Fruit fly (Drosophila melanogaster) whole organism, embryonic: Measurements from ENCODE around the gene Agpat3.
A peak's percentile ranks its signal among the peaks of the same experiment; 100 is the strongest.

Experiments used
- Adf1 ChIP-seq: fragments of 200-800 bp; sonication (Bioruptor generic); IDR thresholded peaks from 2 replicates; pipeline ENCODE4 v1.3.6; 2022; ENCODE audit warnings: missing biosample characterization, missing genetic modification characterization
- Aef1 ChIP-seq: fragments of 200-800 bp; sonication (Bioruptor generic); IDR thresholded peaks from 3 replicates; pipeline ENCODE4 v1.3.6; 2022; ENCODE audit warnings: missing biosample characterization, missing genetic modification characterization
- Atf3 ChIP-seq: fragments of 200-800 bp; sonication (Bioruptor generic); optimal IDR thresholded peaks from 3 replicates; lab custom pipeline; 2016; ENCODE audit warnings: missing biosample characterization, missing genetic modification characterization
- BtbVII ChIP-seq: fragments of 200-800 bp; sonication (Bioruptor generic); optimal IDR thresholded peaks from 3 replicates; lab custom pipeline; 2017; ENCODE audit warnings: missing biosample characterization, mild to moderate bottlenecking, missing genetic modification characterization
- CG10431 ChIP-seq: fragments of 200-800 bp; sonication (Bioruptor generic); optimal IDR thresholded peaks from 3 replicates; lab custom pipeline; 2018; ENCODE audit warnings: missing biosample characterization, mild to moderate bottlenecking, missing genetic modification characterization
- CG13894 ChIP-seq: fragments of 200-800 bp; sonication (Bioruptor generic); optimal IDR thresholded peaks from 3 replicates; lab custom pipeline; 2018; ENCODE audit warnings: missing biosample characterization, mild to moderate bottlenecking, missing genetic modification characterization, moderate library complexity
- CG14014 ChIP-seq: fragments of 200-800 bp; sonication (Bioruptor generic); IDR thresholded peaks from 2 replicates; pipeline ENCODE4 v1.3.6; 2022; ENCODE audit warnings: missing biosample characterization, missing genetic modification characterization
- CG14441 ChIP-seq: fragments of 200-800 bp; sonication (Bioruptor generic); IDR thresholded peaks from 2 replicates; pipeline ENCODE4 v1.3.6; 2022; ENCODE audit warnings: missing biosample characterization, missing genetic modification characterization
- CG14860 ChIP-seq: fragments of 200-800 bp; sonication (Bioruptor generic); IDR thresholded peaks from 3 replicates; pipeline ENCODE4 v1.3.6; 2022; ENCODE audit warnings: missing biosample characterization, missing genetic modification characterization; ENCODE audit not compliant: partially characterized antibody
- CG14965 ChIP-seq: fragments of 200-800 bp; sonication (Bioruptor generic); optimal IDR thresholded peaks from 2 replicates; lab custom pipeline; 2016; ENCODE audit warnings: missing biosample characterization, missing genetic modification characterization, borderline replicate concordance
- CG17328 ChIP-seq: fragments of 200-800 bp; sonication (Bioruptor generic); IDR thresholded peaks from 2 replicates; pipeline ENCODE4 v1.3.6; 2022; ENCODE audit warnings: missing biosample characterization, missing genetic modification characterization
- CG18476 ChIP-seq: fragments of 200-800 bp; sonication (Bioruptor generic); optimal IDR thresholded peaks from 2 replicates; lab custom pipeline; 2016; ENCODE audit warnings: missing biosample characterization, mild to moderate bottlenecking, missing genetic modification characterization
- CG2678 ChIP-seq: fragments of 200-800 bp; sonication (Bioruptor generic); optimal IDR thresholded peaks from 3 replicates; lab custom pipeline; 2019; ENCODE audit warnings: missing biosample characterization, mild to moderate bottlenecking, missing genetic modification characterization, moderate library complexity
- CG33557 ChIP-seq: fragments of 200-800 bp; sonication (Bioruptor generic); optimal IDR thresholded peaks from 2 replicates; lab custom pipeline; 2019; ENCODE audit warnings: missing biosample characterization, mild to moderate bottlenecking, missing genetic modification characterization, moderate library complexity
- CG34376 ChIP-seq: fragments of 200-800 bp; sonication (Bioruptor generic); optimal IDR thresholded peaks from 2 replicates; lab custom pipeline; 2018; ENCODE audit warnings: missing biosample characterization, mild to moderate bottlenecking, missing genetic modification characterization
- CG4730 ChIP-seq: fragments of 200-800 bp; sonication (Bioruptor generic); IDR thresholded peaks from 2 replicates; pipeline ENCODE4 v1.3.6; 2022; ENCODE audit warnings: missing biosample characterization, missing genetic modification characterization
- CG6175 ChIP-seq: fragments of 200-800 bp; sonication (Bioruptor generic); IDR thresholded peaks from 3 replicates; pipeline ENCODE4 v1.3.6; 2022; ENCODE audit warnings: missing biosample characterization, missing genetic modification characterization
- CG6654 ChIP-seq: fragments of 200-800 bp; sonication (Bioruptor generic); optimal IDR thresholded peaks from 2 replicates; lab custom pipeline; 2017; ENCODE audit warnings: missing biosample characterization, mild to moderate bottlenecking, missing genetic modification characterization
- CG9876 ChIP-seq: fragments of 200-800 bp; sonication (Bioruptor generic); optimal IDR thresholded peaks from 2 replicates; lab custom pipeline; 2016; ENCODE audit warnings: missing biosample characterization, missing genetic modification characterization
- Doc2 ChIP-seq: fragments of 200-800 bp; sonication (Bioruptor generic); IDR thresholded peaks from 2 replicates; pipeline ENCODE4 v1.3.6; 2022; ENCODE audit warnings: missing biosample characterization, missing genetic modification characterization
- E2f1 ChIP-seq: fragments of 200-800 bp; sonication (Bioruptor generic); IDR thresholded peaks from 2 replicates; pipeline ENCODE4 v1.3.6; 2022; ENCODE audit warnings: missing biosample characterization, missing genetic modification characterization
- Ets65A ChIP-seq: fragments of 200-800 bp; sonication (Bioruptor generic); peaks from one replicate; lab custom pipeline; 2016; ENCODE audit warnings: missing biosample characterization, missing genetic modification characterization
- Hey ChIP-seq: fragments of 200-800 bp; sonication (Bioruptor generic); optimal IDR thresholded peaks from 3 replicates; lab custom pipeline; 2018; ENCODE audit warnings: missing biosample characterization, mild to moderate bottlenecking, missing genetic modification characterization
- Hr78 ChIP-seq, 2 experiments: fragments of 200-800 bp in 1 of 2; fragments of >200 bp in 1 of 2; sonication (Bioruptor generic) in 1 of 2; optimal IDR thresholded peaks; 2 replicates each; lab custom pipeline; 2017 to 2019; ENCODE audit warnings: missing biosample characterization in 2 of 2, missing genetic modification characterization in 2 of 2, mild to moderate bottlenecking in 1 of 2, moderate library complexity in 1 of 2
- Jarid2 ChIP-seq: fragments of 200-800 bp; sonication (Bioruptor generic); optimal IDR thresholded peaks from 3 replicates; lab custom pipeline; 2017; ENCODE audit warnings: mild to moderate bottlenecking, missing biosample characterization, missing genetic modification reagents, missing genetic modification characterization
- Kr ChIP-seq: fragments of 200-800 bp; sonication (Bioruptor generic); optimal IDR thresholded peaks from 2 replicates; lab custom pipeline; 2017; ENCODE audit warnings: missing biosample characterization, mild to moderate bottlenecking, missing genetic modification characterization
- Med ChIP-seq: fragments of 200-800 bp; sonication (Bioruptor generic); peaks from one replicate; lab custom pipeline; 2016; ENCODE audit warnings: missing biosample characterization, missing genetic modification characterization, mild to moderate bottlenecking, inconsistent platforms, moderate library complexity
- Myb ChIP-seq: fragments of 200-800 bp; sonication (Bioruptor generic); optimal IDR thresholded peaks from 2 replicates; lab custom pipeline; 2016; ENCODE audit warnings: missing biosample characterization, missing genetic modification characterization
- Neu2 ChIP-seq: fragments of 200-800 bp; sonication (Bioruptor generic); optimal IDR thresholded peaks from 3 replicates; lab custom pipeline; 2016; ENCODE audit warnings: missing biosample characterization, missing genetic modification characterization, borderline replicate concordance
- Nf-YA ChIP-seq: fragments of 200-800 bp; sonication (Bioruptor generic); IDR thresholded peaks from 2 replicates; pipeline ENCODE4 v1.3.6; 2022; ENCODE audit warnings: missing biosample characterization, missing genetic modification characterization
- Spps ChIP-seq: fragments of 200-800 bp; sonication (Bioruptor generic); optimal IDR thresholded peaks from 2 replicates; lab custom pipeline; 2018; ENCODE audit warnings: missing biosample characterization, mild to moderate bottlenecking, missing genetic modification characterization
- bbx ChIP-seq: fragments of 200-800 bp; sonication (Bioruptor generic); IDR thresholded peaks from 2 replicates; pipeline ENCODE4 v1.3.6; 2022; ENCODE audit warnings: missing biosample characterization, missing genetic modification characterization; ENCODE audit not compliant: partially characterized antibody
- crol ChIP-seq: fragments of 200-800 bp; sonication (Bioruptor generic); IDR thresholded peaks from 2 replicates; pipeline ENCODE4 v1.3.6; 2022; ENCODE audit warnings: missing biosample characterization, missing genetic modification characterization
- dan ChIP-seq: fragments of 200-800 bp; sonication (Bioruptor generic); IDR thresholded peaks from 2 replicates; pipeline ENCODE4 v1.3.6; 2022; ENCODE audit warnings: missing biosample characterization, missing genetic modification characterization
- danr ChIP-seq: fragments of 200-800 bp; sonication (Bioruptor generic); IDR thresholded peaks from 2 replicates; pipeline ENCODE4 v1.3.6; 2022; ENCODE audit warnings: missing biosample characterization, missing genetic modification characterization
- fd102C ChIP-seq: fragments of 200-800 bp; sonication (Bioruptor generic); optimal IDR thresholded peaks from 2 replicates; lab custom pipeline; 2018; ENCODE audit warnings: missing biosample characterization, mild to moderate bottlenecking, missing genetic modification characterization, moderate library complexity
- ind ChIP-seq: fragments of 200-800 bp; sonication (Bioruptor generic); optimal IDR thresholded peaks from 3 replicates; lab custom pipeline; 2016; ENCODE audit warnings: missing biosample characterization, missing genetic modification characterization
- jing ChIP-seq: fragments of 200-800 bp; sonication (Bioruptor generic); optimal IDR thresholded peaks from 2 replicates; lab custom pipeline; 2018; ENCODE audit warnings: missing biosample characterization, mild to moderate bottlenecking, missing genetic modification characterization
- ken ChIP-seq: fragments of 200-800 bp; sonication (Bioruptor generic); IDR thresholded peaks from 3 replicates; pipeline ENCODE4 v1.3.6; 2022; ENCODE audit warnings: missing biosample characterization, missing genetic modification characterization
- maf-S ChIP-seq: fragments of 200-800 bp; sonication (Bioruptor generic); optimal IDR thresholded peaks from 2 replicates; lab custom pipeline; 2016; ENCODE audit warnings: missing biosample characterization, missing genetic modification characterization
- nmo ChIP-seq: fragments of 200-800 bp; sonication (Bioruptor generic); optimal IDR thresholded peaks from 2 replicates; lab custom pipeline; 2018; ENCODE audit warnings: missing biosample characterization, mild to moderate bottlenecking, missing genetic modification characterization, moderate library complexity
- peb ChIP-seq: fragments of 200-800 bp; sonication (Bioruptor generic); IDR thresholded peaks from 2 replicates; pipeline ENCODE4 v1.3.6; 2022; ENCODE audit warnings: missing biosample characterization, missing genetic modification characterization
- phol ChIP-seq: fragments of 200-800 bp; sonication (Bioruptor generic); optimal IDR thresholded peaks from 3 replicates; lab custom pipeline; 2018; ENCODE audit warnings: missing biosample characterization, mild to moderate bottlenecking, missing genetic modification characterization, moderate library complexity
- prd ChIP-seq, 3 experiments: fragments of >200 bp in 2 of 3; fragments of 200-800 bp in 1 of 3; sonication (Bioruptor generic) in 1 of 3; optimal IDR thresholded peaks in 2 of 3; IDR thresholded peaks in 1 of 3; 2 replicates in 2 of 3; 3 replicates in 1 of 3; pipeline versions ENCODE4 v1.3.6 to Lab custom; 2017 to 2022; ENCODE audit warnings: missing biosample characterization in 1 of 3, missing genetic modification characterization in 1 of 3
- pzg ChIP-seq: fragments of 200-800 bp; sonication (Bioruptor generic); optimal IDR thresholded peaks from 3 replicates; lab custom pipeline; 2018; ENCODE audit warnings: missing biosample characterization, mild to moderate bottlenecking, missing genetic modification characterization, moderate library complexity
- sd ChIP-seq: fragments of 200-800 bp; sonication (Bioruptor generic); optimal IDR thresholded peaks from 3 replicates; lab custom pipeline; 2018; ENCODE audit warnings: missing biosample characterization, mild to moderate bottlenecking, missing genetic modification characterization, moderate library complexity
- twi ChIP-seq: fragments of 200-800 bp; optimal IDR thresholded peaks from 2 replicates; lab custom pipeline; 2019; ENCODE audit warnings: missing biosample characterization, mild to moderate bottlenecking, missing genetic modification characterization, moderate library complexity
- zen2 ChIP-seq: fragments of 200-800 bp; sonication (Bioruptor generic); IDR thresholded peaks from 3 replicates; pipeline ENCODE4 v1.3.6; 2022; ENCODE audit warnings: missing biosample characterization, missing genetic modification characterization; ENCODE audit not compliant: partially characterized antibody

The Agpat3 gene

DNA sequence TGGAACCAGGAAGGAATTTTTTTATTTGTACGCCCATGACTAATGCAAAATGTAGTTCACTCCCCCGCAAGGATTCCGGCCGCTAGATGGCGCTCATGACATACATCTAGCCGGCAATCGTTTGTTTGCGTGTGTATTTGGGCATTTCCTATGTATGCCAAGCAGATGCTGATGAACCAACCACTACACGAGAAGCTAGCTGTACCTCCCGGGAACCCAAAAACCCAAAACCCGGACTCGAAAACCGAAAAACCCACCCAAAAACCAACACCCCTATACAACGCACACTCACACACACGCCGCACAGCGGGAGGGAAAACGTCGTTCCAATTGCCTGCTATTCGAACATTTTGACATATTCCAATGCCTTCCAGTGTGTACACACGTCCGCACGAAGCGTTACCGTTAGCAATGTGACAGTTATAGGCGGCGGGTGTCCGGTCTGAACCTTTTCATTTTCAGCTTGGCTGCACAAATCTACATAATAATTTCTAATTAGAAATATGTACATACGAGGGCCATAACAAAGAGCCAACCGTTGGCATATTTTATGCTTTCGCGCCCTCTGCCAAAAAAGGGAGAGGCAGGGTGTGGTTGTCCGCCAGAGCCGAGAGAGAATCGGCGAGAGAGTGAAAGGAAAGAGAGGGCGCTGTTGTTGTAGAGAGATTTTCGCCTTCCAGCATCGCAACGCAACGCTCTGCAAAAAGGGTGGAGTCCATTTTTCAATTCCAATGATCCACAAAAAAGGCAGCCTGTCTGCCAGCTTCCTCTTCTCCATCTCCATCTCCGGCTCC is 22.3 kb upstream of the Agpat3 start (continued):
- TF ChIP-seq sd (tag; lab: Kevin White, UChicago) (peak; percentile 36), Myb (no peak), CG4730 (GFP tag; lab: Robert Waterston, UW) (no peak), crol (peak; percentile 25; the same call in 1 of the 2 replicates), E2f1 (GFP tag; lab: Robert Waterston, UW) (no peak), dan (GFP tag; lab: Robert Waterston, UW) (no peak), Spps (tag; lab: Kevin White, UChicago) (no peak), twi (peak; percentile 90), Nf-YA (no peak), ken (GFP tag; lab: Robert Waterston, UW) (no peak), danr (GFP tag; lab: Robert Waterston, UW) (no peak), CG13894 (tag; lab: Kevin White, UChicago) (peak; percentile 93), Kr (GFP tag; lab: Kevin White, UChicago) (peak; percentile 1), CG34376 (GFP tag; lab: Kevin White, UChicago) (no peak), Hr78 (GFP tag; optimal IDR thresholded peaks at IDR 0.05; lab: Kevin White, UChicago) (no peak), CG14965 (GFP tag; lab: Kevin White, UChicago) (peak; percentile 83), CG2678 (tag; lab: Kevin White, UChicago) (no peak), CG14014 (GFP tag; lab: Robert Waterston, UW) (no peak), nmo (GFP tag; lab: Kevin White, UChicago) (no peak), prd (optimal IDR thresholded peaks at IDR 0.05; lab: Kevin White, UChicago) (no peak), prd (GFP tag; IDR thresholded peaks at IDR 0.05; lab: Robert Waterston, UW) (peak; percentile 8; the same call in 1 of the 3 replicates), CG18476 (GFP tag; lab: Kevin White, UChicago) (no peak), jing (GFP tag; lab: Kevin White, UChicago) (no peak), CG6175 (GFP tag; lab: Robert Waterston, UW) (no peak), Neu2 (no peak), Atf3 (GFP tag; lab: Kevin White, UChicago) (no peak), Hey (tag; lab: Kevin White, UChicago) (peak; percentile 68), BtbVII (GFP tag; lab: Kevin White, UChicago) (no peak), ind (GFP tag; lab: Kevin White, UChicago) (no peak), phol (peak; percentile 3), CG6654 (GFP tag; lab: Kevin White, UChicago) (no peak), CG10431 (GFP tag; lab: Kevin White, UChicago) (no peak), Aef1 (GFP tag; lab: Robert Waterston, UW) (no peak), peb (GFP tag; lab: Robert Waterston, UW) (no peak), Ets65A (GFP tag; lab: Kevin White, UChicago) (peak; percentile 18), CG9876 (no peak), maf-S (GFP tag; lab: Kevin White, UChicago) (no peak), Adf1 (GFP tag; lab: Robert Waterston, UW) (no peak), pzg (GFP tag; lab: Kevin White, UChicago) (no peak), fd102C (GFP tag; lab: Kevin White, UChicago) (no peak), CG14860 (GFP tag; lab: Robert Waterston, UW) (no peak), CG33557 (GFP tag; lab: Kevin White, UChicago) (peak; percentile 2), CG17328 (GFP tag; lab: Robert Waterston, UW) (0 out of 2 replicates have a peak, but pooled peaks have one; percentile 11), CG14441 (GFP tag; lab: Robert Waterston, UW) (no peak), Doc2 (no peak), bbx (GFP tag; lab: Robert Waterston, UW) (0 out of 2 replicates have a peak, but pooled peaks have one; percentile 28), zen2 (GFP tag; lab: Robert Waterston, UW) (0 out of 3 replicates have a peak, but pooled peaks have one; percentile 33), Med (no peak), Jarid2 (GFP tag; lab: Kevin White, UChicago) (no peak)
